Worm (Caenorhabditis elegans) whole organism, late embryonic: Measurements from ENCODE around the gene Y50E8A.2.

ENCODE experiments used
- C38D4.7 ChIP-seq: fragments of 200-800 bp; sonication (Bioruptor generic); optimal IDR thresholded peaks from 2 replicates; lab custom pipeline; 2018; ENCODE audit warnings: mild to moderate bottlenecking, missing genetic modification characterization, moderate library complexity, missing compliant biosample characterization
- F13H6.1 ChIP-seq: sonication (generic microtip); optimal IDR thresholded peaks from 2 replicates; lab custom pipeline; 2016; ENCODE audit warnings: missing genetic modification characterization, missing compliant biosample characterization
- ceh-30 ChIP-seq: fragments of 150-350 bp; optimal IDR thresholded peaks from 2 replicates; lab custom pipeline; 2014; ENCODE audit warnings: missing biosample characterization, missing genetic modification characterization
- ceh-9 ChIP-seq: sonication (generic microtip); optimal IDR thresholded peaks from 2 replicates; lab custom pipeline; 2016; ENCODE audit warnings: mild to moderate bottlenecking, missing genetic modification characterization, inconsistent platforms, missing compliant biosample characterization
- ets-4 ChIP-seq: sonication (generic microtip); optimal IDR thresholded peaks from 2 replicates; lab custom pipeline; 2016; ENCODE audit warnings: missing genetic modification characterization, missing compliant biosample characterization
- fax-1 ChIP-seq: sonication (generic microtip); optimal IDR thresholded peaks from 2 replicates; lab custom pipeline; 2016; ENCODE audit warnings: missing genotype, missing genetic modification characterization, missing compliant biosample characterization
- nhr-11 ChIP-seq: fragments of 150-350 bp; optimal IDR thresholded peaks from 2 replicates; lab custom pipeline; 2014; ENCODE audit warnings: missing biosample characterization, missing genetic modification characterization
- pat-9 ChIP-seq: fragments of 200-800 bp; sonication (Bioruptor generic); optimal IDR thresholded peaks from 2 replicates; lab custom pipeline; 2018; ENCODE audit warnings: mild to moderate bottlenecking, missing genetic modification characterization, moderate library complexity, missing compliant biosample characterization
- pha-4 ChIP-seq: fragments of 150-350 bp; optimal IDR thresholded peaks from 2 replicates; lab custom pipeline; 2018; ENCODE audit warnings: missing biosample characterization, missing genetic modification reagents, missing genetic modification characterization
- rnt-1 ChIP-seq: sonication (generic microtip); optimal IDR thresholded peaks from 2 replicates; lab custom pipeline; 2016; ENCODE audit warnings: missing genetic modification characterization, missing compliant biosample characterization
- unc-42 ChIP-seq: sonication (generic microtip); optimal IDR thresholded peaks from 2 replicates; lab custom pipeline; 2016; ENCODE audit warnings: missing genotype, missing genetic modification characterization, missing compliant biosample characterization

DNA sequence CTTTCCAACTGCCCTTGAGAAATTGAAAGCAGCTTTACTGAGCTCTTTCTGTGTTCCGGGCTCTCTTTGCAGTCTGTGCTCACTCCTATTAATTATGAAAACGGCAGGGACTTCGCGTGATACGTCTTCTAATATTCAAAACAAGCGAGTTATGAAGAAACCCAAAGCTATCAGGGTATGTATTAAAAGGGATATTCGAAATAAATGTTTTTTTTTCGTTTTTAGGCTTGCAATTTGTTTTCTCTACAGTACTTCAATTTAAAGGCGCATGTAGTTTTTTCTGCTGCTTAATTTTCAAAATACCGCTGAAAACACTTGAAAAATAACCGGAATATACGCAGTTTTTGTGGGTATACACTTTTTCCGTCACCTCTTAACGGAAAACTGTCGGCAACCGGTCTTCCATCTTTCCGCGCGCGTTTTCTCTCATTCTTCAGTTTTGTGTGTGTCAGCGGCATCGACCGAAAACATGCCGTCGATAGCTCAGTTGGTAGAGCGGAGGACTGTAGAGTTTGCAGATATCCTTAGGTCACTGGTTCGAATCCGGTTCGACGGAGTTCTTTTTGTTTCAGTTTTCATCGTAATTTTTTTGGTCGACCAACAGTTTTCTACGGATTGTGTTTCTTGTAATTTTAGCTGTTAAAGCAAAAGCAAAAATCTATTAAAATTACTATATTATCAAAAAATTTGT lies 39.4 kb downstream of the Y50E8A.2 start, which contains the start of gene gasr-8:
- TF ChIP-seq fax-1, result peak; percentile 15
- no peak for TF ChIP-seq nhr-11 (tag; lab: Kevin White, UChicago)
- no peak for TF ChIP-seq rnt-1 (tag; lab: Kevin White, UChicago)
- no peak for TF ChIP-seq unc-42 (tag; lab: Kevin White, UChicago)
- no peak for TF ChIP-seq ceh-9 (tag; lab: Kevin White, UChicago)
- no peak for TF ChIP-seq ceh-30 (tag; lab: Kevin White, UChicago)
- TF ChIP-seq ets-4 (tag; lab: Kevin White, UChicago), result no peak
- TF ChIP-seq pat-9 (tag; lab: Kevin White, UChicago), result peak; percentile 48
- peak; percentile 22 for TF ChIP-seq C38D4.7 (GFP tag; lab: Kevin White, UChicago)
- no peak for TF ChIP-seq pha-4 (tag; lab: Kevin White, UChicago)
- no peak for TF ChIP-seq F13H6.1 (tag; lab: Kevin White, UChicago)
